Fruit fly (Drosophila melanogaster) whole organism, prepupa: ENCODE results near the gene ND-20L.

Source experiments
- CG10669 ChIP-seq: fragments of 200-800 bp; sonication (Bioruptor generic); optimal IDR thresholded peaks from 3 replicates; lab custom pipeline; 2018; ENCODE audit warnings: missing biosample characterization, mild to moderate bottlenecking, missing genetic modification characterization, moderate library complexity
- CG1621 ChIP-seq: fragments of 200-800 bp; sonication (Bioruptor generic); optimal IDR thresholded peaks from 3 replicates; lab custom pipeline; 2018; ENCODE audit warnings: missing biosample characterization, mild to moderate bottlenecking, missing genetic modification characterization
- CG6792 ChIP-seq: fragments of 200-800 bp; sonication (Bioruptor generic); optimal IDR thresholded peaks from 3 replicates; lab custom pipeline; 2016; ENCODE audit warnings: missing biosample characterization, missing genetic modification characterization
- CG8319 ChIP-seq: fragments of 200-800 bp; sonication (Bioruptor generic); optimal IDR thresholded peaks from 3 replicates; lab custom pipeline; 2016; ENCODE audit warnings: missing biosample characterization, missing genetic modification characterization
- Eip78C ChIP-seq: fragments of 200-800 bp; sonication (Bioruptor generic); peaks from one replicate; lab custom pipeline; 2016; ENCODE audit warnings: missing biosample characterization, missing genetic modification characterization
- Eip93F ChIP-seq: fragments of 200-800 bp; sonication (Bioruptor generic); optimal IDR thresholded peaks from 2 replicates; lab custom pipeline; 2016; ENCODE audit warnings: missing biosample characterization, mild to moderate bottlenecking, missing genetic modification characterization
- OdsH ChIP-seq: fragments of 200-800 bp; sonication (Bioruptor generic); optimal IDR thresholded peaks from 3 replicates; lab custom pipeline; 2016; ENCODE audit warnings: missing biosample characterization, missing genetic modification characterization
- Sox14 ChIP-seq: fragments of 200-800 bp; sonication (Bioruptor generic); optimal IDR thresholded peaks from 3 replicates; lab custom pipeline; 2016; ENCODE audit warnings: missing biosample characterization, missing genetic modification characterization
- acj6 ChIP-seq: fragments of 200-800 bp; sonication (Bioruptor generic); optimal IDR thresholded peaks from 3 replicates; lab custom pipeline; 2016; ENCODE audit warnings: missing biosample characterization, missing genetic modification characterization
- cyc ChIP-seq: fragments of 200-800 bp; sonication (Bioruptor generic); optimal IDR thresholded peaks from 3 replicates; lab custom pipeline; 2016; ENCODE audit warnings: missing biosample characterization, missing genetic modification characterization
- ss ChIP-seq, 2 experiments: fragments of 200-800 bp; sonication (Bioruptor generic); optimal IDR thresholded peaks; 2 replicates in 1 of 2; 3 replicates in 1 of 2; lab custom pipeline; 2017 to 2018; ENCODE audit warnings: mild to moderate bottlenecking in 2 of 2, missing biosample characterization in 2 of 2, missing genetic modification characterization in 2 of 2, moderate library complexity in 1 of 2

- no peak for TF ChIP-seq acj6 (GFP tag; lab: Kevin White, UChicago)
- TF ChIP-seq CG10669 (GFP tag; lab: Kevin White, UChicago): no peak
- no peak for TF ChIP-seq CG6792 (GFP tag; lab: Kevin White, UChicago)
- TF ChIP-seq ss (GFP tag; optimal IDR thresholded peaks at IDR 0.05; lab: Kevin White, UChicago): no peak
- TF ChIP-seq Eip78C (GFP tag; lab: Kevin White, UChicago): no peak
- no peak for TF ChIP-seq Sox14 (GFP tag; lab: Kevin White, UChicago)
- no peak for TF ChIP-seq Eip93F (GFP tag; lab: Kevin White, UChicago)
- TF ChIP-seq CG8319 (GFP tag; lab: Kevin White, UChicago): no peak
- TF ChIP-seq OdsH: no peak
- no peak for TF ChIP-seq CG1621 (tag; lab: Kevin White, UChicago)
- no peak for TF ChIP-seq cyc (GFP tag; lab: Kevin White, UChicago)
Measured at dm6 chr3R:29559444-29559976, 44.0 kb downstream of the ND-20L start.
